Fruit fly (Drosophila melanogaster): ENCODE data around the gene Snoo.

Gene Snoo

dm6 chr2L:7964611-7965010, 19.4 kb downstream of the Snoo start (continued):
- TF ChIP-seq CG7786 (GFP tag; optimal IDR thresholded peaks at IDR 0.05) (peak; percentile 41), CG4404 (GFP tag; IDR thresholded peaks at IDR 0.05) (peak; percentile 48; the same call in 1 of the 2 replicates), chn (GFP tag; optimal IDR thresholded peaks at IDR 0.05) (peak; percentile 66), Ssrp (tag; optimal IDR thresholded peaks at IDR 0.05) (peak; percentile 72), gsb-n (tag; optimal IDR thresholded peaks at IDR 0.05) (peak; percentile 40), h (optimal IDR thresholded peaks at IDR 0.05) (no peak), gro (GFP tag; optimal IDR thresholded peaks at IDR 0.05) (no peak), D19B (GFP tag; optimal IDR thresholded peaks at IDR 0.05) (no peak), CG8944 (GFP tag; optimal IDR thresholded peaks at IDR 0.05) (peak; percentile 70), CG4707 (GFP tag; optimal IDR thresholded peaks at IDR 0.05) (peak; percentile 43), CG13894 (tag; optimal IDR thresholded peaks at IDR 0.05) (no peak), MBD-R2 (GFP tag; IDR thresholded peaks at IDR 0.05) (peak; percentile 34; the same call in 1 of the 2 replicates), slbo (GFP tag; IDR thresholded peaks at IDR 0.05) (peak; percentile 81), B-H1 (GFP tag; IDR thresholded peaks at IDR 0.05) (peak; percentile 77), pfk (GFP tag; optimal IDR thresholded peaks at IDR 0.05) (no peak), sd (tag; optimal IDR thresholded peaks at IDR 0.05) (no peak), wor (GFP tag; IDR thresholded peaks at IDR 0.05) (peak; percentile 71), CG3847 (GFP tag; IDR thresholded peaks at IDR 0.05) (peak; percentile 70), croc (GFP tag; conservative IDR thresholded peaks at IDR 0.05) (peak; percentile 65), CG2678 (tag; optimal IDR thresholded peaks at IDR 0.05) (peak; percentile 64), CG18764 (GFP tag; optimal IDR thresholded peaks at IDR 0.05) (peak; percentile 51), Nf-YC (tag; optimal IDR thresholded peaks at IDR 0.05) (peak; percentile 13), CG8388 (GFP tag; optimal IDR thresholded peaks at IDR 0.05) (peak; percentile 80), Fer2 (tag; optimal IDR thresholded peaks at IDR 0.05) (no peak), stc (GFP tag; IDR thresholded peaks at IDR 0.05) (peak; percentile 83), TFAM (GFP tag; optimal IDR thresholded peaks at IDR 0.05) (no peak), nerfin-2 (GFP tag; IDR thresholded peaks at IDR 0.05; ENCODE audit: partially characterized antibody) (no peak), ham (GFP tag; IDR thresholded peaks at IDR 0.05) (no peak), Chrac-16 (GFP tag; optimal IDR thresholded peaks at IDR 0.05) (peak; percentile 71), CG12744 (GFP tag; optimal IDR thresholded peaks at IDR 0.05) (peak; percentile 62), ind (GFP tag; optimal IDR thresholded peaks at IDR 0.05) (peak; percentile 68), CG14014 (GFP tag; IDR thresholded peaks at IDR 0.05) (peak; percentile 72), CG18619 (GFP tag; optimal IDR thresholded peaks at IDR 0.05) (peak; percentile 46), peb (GFP tag; IDR thresholded peaks at IDR 0.05) (peak; percentile 69; the same call in 1 of the 2 replicates), CG18011 (GFP tag; optimal IDR thresholded peaks at IDR 0.05) (no peak), CG10543 (GFP tag; optimal IDR thresholded peaks at IDR 0.05) (no peak), mam (GFP tag; optimal IDR thresholded peaks at IDR 0.05) (peak; percentile 68), nom (GFP tag; optimal IDR thresholded peaks at IDR 0.05) (no peak), CG32767 (GFP tag; IDR thresholded peaks at IDR 0.05) (peak; percentile 56), Blimp-1 (GFP tag; optimal IDR thresholded peaks at IDR 0.05) (peak; percentile 64), lilli (GFP tag; optimal IDR thresholded peaks at IDR 0.05) (peak; percentile 62), CG4617 (GFP tag; optimal IDR thresholded peaks at IDR 0.05; ENCODE audit: borderline replicate concordance) (peak; percentile 25), crp (GFP tag; optimal IDR thresholded peaks at IDR 0.05) (peak in 1 of 2 experiments; percentile 22), Vsx1 (GFP tag; optimal IDR thresholded peaks at IDR 0.05) (peak; percentile 20), schlank (tag; optimal IDR thresholded peaks at IDR 0.05) (no peak), HLH3B (GFP tag; IDR thresholded peaks at IDR 0.05) (peak; percentile 90), cas (GFP tag; IDR thresholded peaks at IDR 0.05) (no peak), CoRest (tag; optimal IDR thresholded peaks at IDR 0.05) (peak; percentile 72), Dek (tag; optimal IDR thresholded peaks at IDR 0.05) (peak; percentile 51), cwo (GFP tag; optimal IDR thresholded peaks at IDR 0.05) (peak; percentile 34), CG13775 (GFP tag; optimal IDR thresholded peaks at IDR 0.05) (peak; percentile 61)

Data from whole organism, embryonic.